Worm (Caenorhabditis elegans): ENCODE measurements around the gene R04E5.8.

DNA sequence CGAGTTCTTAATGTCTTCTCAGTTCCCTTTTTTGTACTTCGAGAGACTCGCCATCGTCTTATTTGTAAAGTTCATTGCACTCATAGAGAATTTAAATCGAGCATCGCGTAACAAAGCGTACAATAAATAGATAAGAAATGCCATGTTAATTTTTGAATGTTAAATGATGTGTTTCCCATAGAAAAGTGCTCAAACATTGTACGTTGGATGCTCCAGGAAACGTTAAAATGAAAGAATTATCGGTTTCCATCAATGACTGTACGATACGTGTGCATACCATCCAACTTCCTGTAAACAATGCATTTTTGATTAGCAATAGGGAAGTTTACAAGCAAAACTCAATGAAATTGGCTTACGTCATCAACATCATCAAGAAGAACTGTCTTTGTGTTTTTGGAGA, 14.7 kb upstream of the R04E5.8 start:
- no peak for TF ChIP-seq lin-54 (GFP tag; optimal IDR thresholded peaks at IDR 0.05)
- TF ChIP-seq Y67H2A.10 (GFP tag; conservative IDR thresholded peaks at IDR 0.05) = no peak
- no peak for TF ChIP-seq dpff-1 (tag; optimal IDR thresholded peaks at IDR 0.05)
- no peak for TF ChIP-seq unc-62 (GFP tag; optimal IDR thresholded peaks at IDR 0.05)
- no peak for TF ChIP-seq cebp-2 (GFP tag; IDR thresholded peaks at IDR 0.05)
- TF ChIP-seq lir-1 (GFP tag; conservative IDR thresholded peaks at IDR 0.05) = no peak
- no peak for TF ChIP-seq madf-6 (GFP tag; IDR thresholded peaks at IDR 0.05)
- no peak for TF ChIP-seq F49E8.2 (tag; optimal IDR thresholded peaks at IDR 0.05; ENCODE audit: insufficient read depth)
- no peak for TF ChIP-seq ceh-79 (tag; optimal IDR thresholded peaks at IDR 0.05)
- TF ChIP-seq Y53G8AR.9 (GFP tag; conservative IDR thresholded peaks at IDR 0.05) = no peak
- TF ChIP-seq snpc-4 (GFP tag; optimal IDR thresholded peaks at IDR 0.05) = no peak
- TF ChIP-seq snpc-4 (tag; optimal IDR thresholded peaks at IDR 0.05) = no peak
- TF ChIP-seq mxl-1 (tag; optimal IDR thresholded peaks at IDR 0.05) = no peak
- TF ChIP-seq ztf-6 (GFP tag; IDR thresholded peaks at IDR 0.05) = no peak

Data from whole organism, young adult.